Fruit fly (Drosophila melanogaster) whole organism, embryonic: ENCODE data around the gene Rh5.

Source experiments
- CG10147 ChIP-seq: fragments of 200-800 bp; sonication (Bioruptor generic); optimal IDR thresholded peaks from 2 replicates; lab custom pipeline; 2019; ENCODE audit warnings: missing biosample characterization, mild to moderate bottlenecking, missing genetic modification characterization, moderate library complexity
- CG10274 ChIP-seq: fragments of 200-800 bp; sonication (Bioruptor generic); optimal IDR thresholded peaks from 3 replicates; lab custom pipeline; 2017; ENCODE audit warnings: missing biosample characterization, mild to moderate bottlenecking, missing genetic modification characterization
- CG10321 ChIP-seq: fragments of 200-800 bp; sonication (Bioruptor generic); IDR thresholded peaks from 2 replicates; pipeline ENCODE4 v1.3.6; 2022; ENCODE audit warnings: missing biosample characterization, missing genetic modification characterization
- CG10462 ChIP-seq: fragments of 200-800 bp; sonication (Bioruptor generic); optimal IDR thresholded peaks from 2 replicates; lab custom pipeline; 2016; ENCODE audit warnings: missing biosample characterization, missing genetic modification characterization
- CG11398 ChIP-seq: fragments of 200-800 bp; sonication (Bioruptor generic); optimal IDR thresholded peaks from 2 replicates; lab custom pipeline; 2016; ENCODE audit warnings: missing biosample characterization, missing genetic modification characterization
- CG12236 ChIP-seq: fragments of 200-800 bp; sonication (Bioruptor generic); optimal IDR thresholded peaks from 2 replicates; lab custom pipeline; 2016; ENCODE audit warnings: missing biosample characterization, missing genetic modification characterization
- CG12769 ChIP-seq: fragments of 200-800 bp; sonication (Bioruptor generic); optimal IDR thresholded peaks from 2 replicates; lab custom pipeline; 2019; ENCODE audit warnings: missing biosample characterization, mild to moderate bottlenecking, missing genetic modification characterization, moderate library complexity
- CG13123 ChIP-seq: fragments of 200-800 bp; sonication (Bioruptor generic); optimal IDR thresholded peaks from 2 replicates; lab custom pipeline; 2016; ENCODE audit warnings: missing biosample characterization, missing genetic modification characterization
- CG13287 ChIP-seq: fragments of 200-800 bp; sonication (Bioruptor generic); IDR thresholded peaks from 2 replicates; pipeline ENCODE4 v1.3.6; 2022; ENCODE audit warnings: missing biosample characterization, missing genetic modification characterization; ENCODE audit not compliant: partially characterized antibody
- CG14014 ChIP-seq: fragments of 200-800 bp; sonication (Bioruptor generic); IDR thresholded peaks from 2 replicates; pipeline ENCODE4 v1.3.6; 2022; ENCODE audit warnings: missing biosample characterization, missing genetic modification characterization
- CG1529 ChIP-seq: fragments of 200-800 bp; sonication (Bioruptor generic); optimal IDR thresholded peaks from 3 replicates; lab custom pipeline; 2018; ENCODE audit warnings: missing biosample characterization, missing genetic modification characterization
- CG16863 ChIP-seq: fragments of 200-800 bp; sonication (Bioruptor generic); optimal IDR thresholded peaks from 3 replicates; lab custom pipeline; 2016; ENCODE audit warnings: missing biosample characterization, missing genetic modification characterization
- CG18599 ChIP-seq: fragments of 200-800 bp; sonication (Bioruptor generic); optimal IDR thresholded peaks from 3 replicates; lab custom pipeline; 2017; ENCODE audit warnings: missing biosample characterization, missing genetic modification characterization, mild to moderate bottlenecking, moderate library complexity, missing genetic modification reagents
- CG2129 ChIP-seq: fragments of 200-800 bp; sonication (Bioruptor generic); IDR thresholded peaks from 2 replicates; pipeline ENCODE4 v1.3.6; 2022; ENCODE audit warnings: missing biosample characterization, missing genetic modification characterization; ENCODE audit not compliant: partially characterized antibody
- CG3281 ChIP-seq: fragments of 200-800 bp; sonication (Bioruptor generic); optimal IDR thresholded peaks from 3 replicates; lab custom pipeline; 2017; ENCODE audit warnings: missing biosample characterization, mild to moderate bottlenecking, missing genetic modification characterization
- CG4282 ChIP-seq: fragments of 200-800 bp; sonication (Bioruptor generic); optimal IDR thresholded peaks from 2 replicates; lab custom pipeline; 2016; ENCODE audit warnings: missing biosample characterization, missing genetic modification characterization
- CG43689 ChIP-seq: fragments of 200-800 bp; sonication (Bioruptor generic); IDR thresholded peaks from 2 replicates; pipeline ENCODE4 v1.3.6; 2022; ENCODE audit warnings: missing biosample characterization, missing genetic modification characterization
- CG4730 ChIP-seq: fragments of 200-800 bp; sonication (Bioruptor generic); IDR thresholded peaks from 2 replicates; pipeline ENCODE4 v1.3.6; 2022; ENCODE audit warnings: missing biosample characterization, missing genetic modification characterization
- CG6689 ChIP-seq: fragments of 200-800 bp; sonication (Bioruptor generic); IDR thresholded peaks from 2 replicates; pipeline ENCODE4 v1.3.6; 2022; ENCODE audit warnings: missing biosample characterization, missing genetic modification characterization
- CG7556 ChIP-seq: fragments of 200-800 bp; sonication (Bioruptor generic); optimal IDR thresholded peaks from 2 replicates; lab custom pipeline; 2017; ENCODE audit warnings: missing biosample characterization, mild to moderate bottlenecking, missing genetic modification characterization
- CG7928 ChIP-seq: fragments of 200-800 bp; sonication (Bioruptor generic); optimal IDR thresholded peaks from 2 replicates; lab custom pipeline; 2017; ENCODE audit warnings: missing biosample characterization, mild to moderate bottlenecking, missing genetic modification characterization
- Dbx ChIP-seq: fragments of 200-800 bp; sonication (Bioruptor generic); IDR thresholded peaks from 3 replicates; pipeline ENCODE4 v1.3.6; 2022; ENCODE audit warnings: missing biosample characterization, missing genetic modification characterization
- Fer3 ChIP-seq: fragments of 200-800 bp; sonication (Bioruptor generic); optimal IDR thresholded peaks from 2 replicates; lab custom pipeline; 2018; ENCODE audit warnings: missing biosample characterization, mild to moderate bottlenecking, missing genetic modification characterization, moderate library complexity
- HLHmδ ChIP-seq: fragments of 200-800 bp; sonication (Bioruptor generic); optimal IDR thresholded peaks from 2 replicates; lab custom pipeline; 2018; ENCODE audit warnings: missing biosample characterization, mild to moderate bottlenecking, missing genetic modification characterization, moderate library complexity
- Lhr ChIP-seq: fragments of 200-800 bp; sonication (Bioruptor generic); optimal IDR thresholded peaks from 3 replicates; lab custom pipeline; 2017; ENCODE audit warnings: mild to moderate bottlenecking, missing biosample characterization, missing genetic modification reagents, missing genetic modification characterization
- Nf-YA ChIP-seq: fragments of 200-800 bp; sonication (Bioruptor generic); IDR thresholded peaks from 2 replicates; pipeline ENCODE4 v1.3.6; 2022; ENCODE audit warnings: missing biosample characterization, missing genetic modification characterization
- NfI ChIP-seq: fragments of 200-800 bp; sonication (Bioruptor generic); optimal IDR thresholded peaks from 3 replicates; lab custom pipeline; 2018; ENCODE audit warnings: missing biosample characterization, mild to moderate bottlenecking, missing genetic modification characterization, moderate library complexity
- Oaz ChIP-seq: fragments of 200-800 bp; sonication (Bioruptor generic); IDR thresholded peaks from 2 replicates; pipeline ENCODE4 v1.3.6; 2022; ENCODE audit warnings: missing biosample characterization, missing genetic modification characterization
- PHDP ChIP-seq: fragments of 200-800 bp; sonication (Bioruptor generic); optimal IDR thresholded peaks from 3 replicates; lab custom pipeline; 2018; ENCODE audit warnings: missing biosample characterization, mild to moderate bottlenecking, missing genetic modification characterization, moderate library complexity
- Rx ChIP-seq: fragments of 200-800 bp; sonication (Bioruptor generic); IDR thresholded peaks from 2 replicates; pipeline ENCODE4 v1.3.6; 2022; ENCODE audit warnings: missing biosample characterization, missing genetic modification characterization
- Sox100B ChIP-seq: fragments of 200-800 bp; sonication (Bioruptor generic); optimal IDR thresholded peaks from 3 replicates; lab custom pipeline; 2018; ENCODE audit warnings: missing biosample characterization, mild to moderate bottlenecking, missing genetic modification characterization
- Taf1 ChIP-seq: fragments of 200-800 bp; sonication (Bioruptor generic); IDR thresholded peaks from 2 replicates; pipeline ENCODE4 v1.3.6; 2022; ENCODE audit warnings: missing biosample characterization, missing genetic modification characterization
- aop ChIP-seq: fragments of 200-800 bp; sonication (Bioruptor generic); IDR thresholded peaks from 2 replicates; pipeline ENCODE4 v1.3.6; 2022; ENCODE audit warnings: missing biosample characterization, missing genetic modification characterization
- bbx ChIP-seq: fragments of 200-800 bp; sonication (Bioruptor generic); IDR thresholded peaks from 2 replicates; pipeline ENCODE4 v1.3.6; 2022; ENCODE audit warnings: missing biosample characterization, missing genetic modification characterization; ENCODE audit not compliant: partially characterized antibody
- bcd ChIP-seq: fragments of 200-800 bp; sonication (Bioruptor generic); optimal IDR thresholded peaks from 2 replicates; lab custom pipeline; 2017; ENCODE audit warnings: missing biosample characterization, mild to moderate bottlenecking, missing genetic modification characterization
- da ChIP-seq: fragments of 200-800 bp; sonication (Bioruptor generic); optimal IDR thresholded peaks from 2 replicates; lab custom pipeline; 2016; ENCODE audit warnings: missing biosample characterization, missing genetic modification characterization
- gcm ChIP-seq: fragments of 200-800 bp; sonication (Bioruptor generic); optimal IDR thresholded peaks from 2 replicates; lab custom pipeline; 2019; ENCODE audit warnings: missing biosample characterization, mild to moderate bottlenecking, missing genetic modification characterization, moderate library complexity
- ham ChIP-seq: fragments of 200-800 bp; sonication (Bioruptor generic); IDR thresholded peaks from 2 replicates; pipeline ENCODE4 v1.3.6; 2022; ENCODE audit warnings: missing biosample characterization, missing genetic modification characterization
- klu ChIP-seq: fragments of 200-800 bp; sonication (Bioruptor generic); IDR thresholded peaks from 2 replicates; pipeline ENCODE4 v1.3.6; 2022; ENCODE audit warnings: missing biosample characterization, missing genetic modification characterization
- knrl ChIP-seq: fragments of 200-800 bp; sonication (Bioruptor generic); IDR thresholded peaks from 3 replicates; pipeline ENCODE4 v1.3.6; 2022; ENCODE audit warnings: missing biosample characterization, missing genetic modification characterization; ENCODE audit not compliant: partially characterized antibody
- mirr ChIP-seq: fragments of 200-800 bp; sonication (Bioruptor generic); optimal IDR thresholded peaks from 3 replicates; lab custom pipeline; 2018; ENCODE audit warnings: missing biosample characterization, mild to moderate bottlenecking, missing genetic modification characterization
- mld ChIP-seq: fragments of 200-800 bp; sonication (Bioruptor generic); IDR thresholded peaks from 3 replicates; pipeline ENCODE4 v1.3.6; 2022; ENCODE audit warnings: missing biosample characterization, missing genetic modification characterization; ENCODE audit not compliant: partially characterized antibody
- onecut ChIP-seq: fragments of 200-800 bp; sonication (Bioruptor generic); IDR thresholded peaks from 2 replicates; pipeline ENCODE4 v1.3.6; 2022; ENCODE audit warnings: missing biosample characterization, missing genetic modification characterization
- run ChIP-seq: fragments of 200-800 bp; sonication (Bioruptor generic); optimal IDR thresholded peaks from 3 replicates; lab custom pipeline; 2018; ENCODE audit warnings: missing biosample characterization, mild to moderate bottlenecking, missing genetic modification characterization
- sd ChIP-seq: fragments of 200-800 bp; sonication (Bioruptor generic); optimal IDR thresholded peaks from 3 replicates; lab custom pipeline; 2018; ENCODE audit warnings: missing biosample characterization, mild to moderate bottlenecking, missing genetic modification characterization, moderate library complexity
- sima ChIP-seq: fragments of 200-800 bp; sonication (Bioruptor generic); optimal IDR thresholded peaks from 2 replicates; lab custom pipeline; 2016; ENCODE audit warnings: missing biosample characterization, missing genetic modification characterization
- sob ChIP-seq: fragments of 200-800 bp; sonication (Bioruptor generic); IDR thresholded peaks from 2 replicates; pipeline ENCODE4 v1.3.6; 2022; ENCODE audit warnings: missing biosample characterization, missing genetic modification characterization
- tap ChIP-seq: fragments of 200-800 bp; optimal IDR thresholded peaks from 3 replicates; lab custom pipeline; 2019; ENCODE audit warnings: missing biosample characterization, mild to moderate bottlenecking, missing genetic modification characterization, moderate library complexity
- tgo ChIP-seq: fragments of 200-800 bp; sonication (Bioruptor generic); IDR thresholded peaks from 3 replicates; pipeline ENCODE4 v1.3.6; 2022; ENCODE audit warnings: missing biosample characterization, missing genetic modification characterization
- vfl ChIP-seq: fragments of 200-800 bp; sonication (Bioruptor generic); optimal IDR thresholded peaks from 2 replicates; lab custom pipeline; 2016; ENCODE audit warnings: missing biosample characterization, missing genetic modification characterization
- vnd ChIP-seq: fragments of 200-800 bp; sonication (Bioruptor generic); IDR thresholded peaks from 3 replicates; pipeline ENCODE4 v1.3.6; 2022; ENCODE audit warnings: missing biosample characterization, missing genetic modification characterization; ENCODE audit not compliant: partially characterized antibody
- zfh1 ChIP-seq: fragments of 200-800 bp; sonication (Bioruptor generic); IDR thresholded peaks from 3 replicates; pipeline ENCODE4 v1.3.6; 2022; ENCODE audit warnings: missing biosample characterization, missing genetic modification characterization

Rh5 gene

dm6 chr2L:11987945-11988344, 20.0 kb upstream of the Rh5 start, which contains the start of the genes CG6686 and CG34163 (continued):
- TF ChIP-seq CG7928 (GFP tag; lab: Kevin White, UChicago) (no peak), gcm (GFP tag; lab: Kevin White, UChicago) (no peak), CG12236 (GFP tag; lab: Kevin White, UChicago) (no peak), CG10274 (GFP tag; lab: Kevin White, UChicago) (no peak), Sox100B (GFP tag; lab: Kevin White, UChicago) (no peak), ham (no peak), CG12769 (tag; lab: Kevin White, UChicago) (no peak), CG13287 (GFP tag; lab: Robert Waterston, UW) (no peak), Nf-YA (GFP tag; lab: Robert Waterston, UW) (no peak), mld (no peak), CG10321 (no peak), CG2129 (GFP tag; lab: Robert Waterston, UW) (no peak), CG14014 (no peak), CG11398 (GFP tag; lab: Kevin White, UChicago) (no peak), CG7556 (GFP tag; lab: Kevin White, UChicago) (no peak), vnd (GFP tag; lab: Robert Waterston, UW) (no peak), bcd (GFP tag; lab: Kevin White, UChicago) (no peak), Dbx (no peak), onecut (GFP tag; lab: Robert Waterston, UW) (no peak), CG18599 (GFP tag; lab: Kevin White, UChicago) (no peak), CG4730 (no peak), bbx (GFP tag; lab: Robert Waterston, UW) (no peak), CG43689 (GFP tag; lab: Robert Waterston, UW) (no peak), HLHmδ (no peak), NfI (GFP tag; lab: Kevin White, UChicago) (peak; percentile 35), run (tag; lab: Kevin White, UChicago) (no peak), CG10462 (peak; percentile 37), zfh1 (GFP tag; lab: Robert Waterston, UW) (peak; percentile 49; the same call in 1 of the 3 replicates), Taf1 (no peak), Oaz (GFP tag; lab: Robert Waterston, UW) (no peak), knrl (GFP tag; lab: Robert Waterston, UW) (0 out of 3 replicates have a peak, but pooled peaks have one; percentile 21), CG10147 (GFP tag; lab: Kevin White, UChicago) (peak; percentile 28), aop (GFP tag; lab: Robert Waterston, UW) (no peak), klu (GFP tag; lab: Robert Waterston, UW) (no peak), Lhr (GFP tag; lab: Kevin White, UChicago) (peak; percentile 64), CG1529 (GFP tag; lab: Kevin White, UChicago) (no peak), tap (no peak), CG3281 (GFP tag; lab: Kevin White, UChicago) (peak; percentile 35), CG16863 (no peak), CG13123 (GFP tag; lab: Kevin White, UChicago) (no peak), vfl (GFP tag; lab: Kevin White, UChicago) (peak; percentile 41), sd (no peak), tgo (no peak), sima (GFP tag; lab: Kevin White, UChicago) (no peak), CG4282 (GFP tag; lab: Kevin White, UChicago) (no peak), sob (GFP tag; lab: Robert Waterston, UW) (peak; percentile 42; the same call in 1 of the 2 replicates), Fer3 (tag; lab: Kevin White, UChicago) (no peak), mirr (GFP tag; lab: Kevin White, UChicago) (no peak), da (no peak), Rx (GFP tag; lab: Robert Waterston, UW) (no peak), PHDP (tag; lab: Kevin White, UChicago) (peak; percentile 6), CG6689 (GFP tag; lab: Robert Waterston, UW) (0 out of 2 replicates have a peak, but pooled peaks have one; percentile 27)
